Worm (Caenorhabditis elegans) whole organism, L2 larva: ENCODE results near the gene C18D11.9.

Source experiments
- lin-13 ChIP-seq: fragments of 150-350 bp; optimal IDR thresholded peaks from 2 replicates; lab custom pipeline; 2014; ENCODE audit warnings: missing biosample characterization, missing genetic modification reagents, missing genetic modification characterization
- lin-39 ChIP-seq: fragments of 150-350 bp; optimal IDR thresholded peaks from 2 replicates; lab custom pipeline; 2014; ENCODE audit warnings: missing biosample characterization, missing genetic modification reagents, missing genetic modification characterization
- mab-5 ChIP-seq: fragments of 150-350 bp; optimal IDR thresholded peaks from 2 replicates; lab custom pipeline; 2014; ENCODE audit warnings: missing biosample characterization, missing genetic modification characterization
- mdl-1 ChIP-seq, 2 experiments: fragments of 150-350 bp in 1 of 2; sonication (generic microtip) in 1 of 2; optimal IDR thresholded peaks; 2 replicates each; lab custom pipeline; 2017; ENCODE audit warnings: missing biosample characterization in 2 of 2, missing genetic modification characterization in 2 of 2
- nhr-12 ChIP-seq: fragments of 150-350 bp; optimal IDR thresholded peaks from 2 replicates; lab custom pipeline; 2014; ENCODE audit warnings: missing biosample characterization, missing genetic modification characterization
- nhr-129 ChIP-seq: fragments of 150-350 bp; optimal IDR thresholded peaks from 2 replicates; lab custom pipeline; 2014; ENCODE audit warnings: missing biosample characterization, missing genetic modification characterization
- nhr-237 ChIP-seq: fragments of 150-350 bp; optimal IDR thresholded peaks from 2 replicates; lab custom pipeline; 2014; ENCODE audit warnings: missing biosample characterization, missing genetic modification characterization
- sem-4 ChIP-seq: fragments of 150-350 bp; optimal IDR thresholded peaks from 2 replicates; lab custom pipeline; 2014; ENCODE audit warnings: missing biosample characterization, missing genetic modification reagents, missing genetic modification characterization
- skn-1 ChIP-seq: sonication (generic microtip); optimal IDR thresholded peaks from 2 replicates; lab custom pipeline; 2017; ENCODE audit warnings: missing biosample characterization, missing genetic modification characterization
- snpc-4 ChIP-seq: fragments of 150-350 bp; optimal IDR thresholded peaks from 2 replicates; lab custom pipeline; 2014; ENCODE audit warnings: missing biosample characterization, missing genetic modification characterization
- unc-39 ChIP-seq: fragments of 150-350 bp; optimal IDR thresholded peaks from 2 replicates; lab custom pipeline; 2014; ENCODE audit warnings: missing biosample characterization, missing genetic modification characterization
- unc-62 ChIP-seq: fragments of 150-350 bp; optimal IDR thresholded peaks from 2 replicates; lab custom pipeline; 2014; ENCODE audit warnings: missing biosample characterization, missing genetic modification reagents, missing genetic modification characterization
- zag-1 ChIP-seq: fragments of 150-350 bp; optimal IDR thresholded peaks from 2 replicates; lab custom pipeline; 2014; ENCODE audit warnings: missing biosample characterization, missing genetic modification characterization
- ztf-11 ChIP-seq: sonication (generic microtip); optimal IDR thresholded peaks from 2 replicates; lab custom pipeline; 2017; ENCODE audit warnings: missing biosample characterization, missing genetic modification characterization

ce11 chrIII:11810447-11810846, 1.5 kb downstream of the C18D11.9 start, which contains the start of gene C18D11.6:
- TF ChIP-seq nhr-12 (tag; lab: Kevin White, UChicago), result no peak
- no peak for TF ChIP-seq sem-4 (tag; lab: Kevin White, UChicago)
- TF ChIP-seq snpc-4 (tag; lab: Kevin White, UChicago), result no peak
- TF ChIP-seq zag-1 (tag; lab: Kevin White, UChicago), result no peak
- no peak for TF ChIP-seq nhr-129
- TF ChIP-seq skn-1 (tag; lab: Kevin White, UChicago), result no peak
- no peak for TF ChIP-seq nhr-237 (tag; lab: Kevin White, UChicago)
- no peak for TF ChIP-seq ztf-11
- TF ChIP-seq lin-39 (tag; lab: Kevin White, UChicago), result no peak
- TF ChIP-seq mdl-1 (tag; optimal IDR thresholded peaks at IDR 0.05; lab: Kevin White, UChicago), result no peak
- no peak for TF ChIP-seq unc-39 (tag; lab: Kevin White, UChicago)
- TF ChIP-seq unc-62 (GFP tag; lab: Kevin White, UChicago), result no peak
- no peak for TF ChIP-seq lin-13
- no peak for TF ChIP-seq mab-5 (tag; lab: Kevin White, UChicago)
